Fruit fly (Drosophila melanogaster): ENCODE measurements around the gene Aladin.

The Aladin gene

DNA sequence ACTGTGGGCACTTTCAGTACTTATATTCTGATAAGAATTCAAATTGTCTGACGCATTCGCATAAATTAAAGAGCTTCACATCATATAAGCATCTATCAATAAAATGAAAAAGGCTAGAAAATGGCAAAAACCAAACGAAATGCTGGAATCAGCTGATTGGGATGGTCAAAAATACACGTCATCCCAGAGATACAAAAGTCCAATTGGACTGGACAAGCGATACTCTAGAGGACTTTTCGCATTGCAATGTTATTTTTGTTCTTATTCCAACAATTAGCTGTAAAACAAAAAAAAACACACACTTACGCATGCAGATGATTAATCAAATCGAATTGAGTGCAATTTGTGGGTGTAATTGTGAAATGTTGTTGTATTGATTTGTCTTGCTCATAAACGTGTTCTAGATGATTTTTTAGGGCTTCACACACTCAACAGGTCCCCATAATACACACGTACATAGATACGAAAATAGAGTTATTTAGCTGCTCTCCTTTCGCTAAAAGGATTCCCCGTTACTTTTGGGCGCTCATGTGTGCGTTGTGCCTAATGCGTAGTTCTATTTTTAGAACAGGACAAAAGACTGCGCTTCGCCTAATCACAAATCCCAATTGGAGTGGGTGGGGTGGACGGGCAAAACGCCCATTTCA is 8.9 kb downstream of the Aladin start (continued):
- TF ChIP-seq crol (GFP tag; IDR thresholded peaks at IDR 0.05): no peak

DNA sequence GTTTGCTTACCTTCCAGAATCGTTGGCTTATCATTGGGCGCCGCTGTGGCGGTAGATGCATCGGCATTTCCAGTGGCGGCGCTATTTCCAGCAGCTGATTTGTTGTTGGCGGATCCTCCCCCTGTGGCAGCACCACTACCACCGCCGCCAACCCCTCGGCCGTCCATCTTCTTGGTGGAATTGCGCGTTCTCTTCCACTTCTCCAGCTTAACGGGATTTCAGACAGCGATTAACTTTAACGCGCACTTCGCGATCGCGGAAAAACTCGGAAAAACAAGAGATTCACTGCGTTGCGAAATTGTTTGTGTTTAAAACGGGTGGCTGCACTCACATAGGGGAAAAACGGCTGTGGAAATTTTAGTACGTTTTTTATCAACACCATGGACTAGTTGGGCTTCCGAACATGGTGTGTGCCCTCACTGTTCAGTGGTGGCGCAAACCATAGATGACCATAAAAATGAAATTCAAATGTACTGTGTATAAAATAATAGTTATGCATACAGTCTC is 9.6 kb downstream of the Aladin start, which contains the start of gene c11.1:
Gene c11.1, minus strand, starts transcription at position 335 of the 507 bp plus-strand sequence.
- peak; percentile 73; the same call in 2 of the 3 replicates for TF ChIP-seq CG2199 (GFP tag; IDR thresholded peaks at IDR 0.05)
- TF ChIP-seq Stat92E (GFP tag; optimal IDR thresholded peaks at IDR 0.05): no peak
- TF ChIP-seq H15 (GFP tag; IDR thresholded peaks at IDR 0.05): no peak
- TF ChIP-seq Hey (tag; optimal IDR thresholded peaks at IDR 0.05): no peak
- TF ChIP-seq CG2116 (GFP tag; optimal IDR thresholded peaks at IDR 0.05): peak; percentile 24
- peak; percentile 41 for TF ChIP-seq CG13624 (GFP tag; optimal IDR thresholded peaks at IDR 0.05)
- TF ChIP-seq knrl (GFP tag; IDR thresholded peaks at IDR 0.05; ENCODE audit: partially characterized antibody): peak; percentile 53; the same call in 2 of the 3 replicates
- TF ChIP-seq Gug (GFP tag; IDR thresholded peaks at IDR 0.05): no peak
- peak; percentile 52 for TF ChIP-seq BEAF-32 (GFP tag; optimal IDR thresholded peaks at IDR 0.05)
- no peak for TF ChIP-seq Fer2 (tag; optimal IDR thresholded peaks at IDR 0.05)
- no peak for TF ChIP-seq br (optimal IDR thresholded peaks at IDR 0.05)
- TF ChIP-seq CG8290 (GFP tag; optimal IDR thresholded peaks at IDR 0.05): peak; percentile 50
- TF ChIP-seq CG8290 (tag; optimal IDR thresholded peaks at IDR 0.05): no peak
- TF ChIP-seq az2 (GFP tag; optimal IDR thresholded peaks at IDR 0.05): no peak
- TF ChIP-seq Med (GFP tag): peak; percentile 67
- TF ChIP-seq wor (GFP tag; IDR thresholded peaks at IDR 0.05): no peak
- TF ChIP-seq HLH4C (GFP tag; IDR thresholded peaks at IDR 0.05; ENCODE audit: partially characterized antibody): peak; percentile 43; the same call in 1 of the 3 replicates
- TF ChIP-seq CTCF (GFP tag; optimal IDR thresholded peaks at IDR 0.05): peak; percentile 44
- peak; percentile 73 for TF ChIP-seq CG9797 (GFP tag; optimal IDR thresholded peaks at IDR 0.05)
- TF ChIP-seq CG13287 (GFP tag; IDR thresholded peaks at IDR 0.05; ENCODE audit: partially characterized antibody): peak; percentile 47; the same call in 1 of the 2 replicates
- no peak for TF ChIP-seq CG7963 (GFP tag; IDR thresholded peaks at IDR 0.05; ENCODE audit: partially characterized antibody)
- TF ChIP-seq CG6272 (GFP tag; IDR thresholded peaks at IDR 0.05): no peak
- TF ChIP-seq Neu2 (GFP tag; optimal IDR thresholded peaks at IDR 0.05; ENCODE audit: borderline replicate concordance): no peak
- peak; percentile 39; the same call in 1 of the 3 replicates for TF ChIP-seq dysf (GFP tag; IDR thresholded peaks at IDR 0.05)
- TF ChIP-seq PHDP (tag; optimal IDR thresholded peaks at IDR 0.05): no peak
- peak; percentile 41; the same call in 1 of the 4 replicates for TF ChIP-seq Dll (GFP tag; IDR thresholded peaks at IDR 0.05; ENCODE audit: partially characterized antibody)
- no peak for TF ChIP-seq z (GFP tag; IDR thresholded peaks at IDR 0.05)
- 0 out of 2 replicates have a peak, but pooled peaks have one; percentile 40 for TF ChIP-seq bbx (GFP tag; IDR thresholded peaks at IDR 0.05; ENCODE audit: partially characterized antibody)
- peak; percentile 66 for TF ChIP-seq Dp (GFP tag; optimal IDR thresholded peaks at IDR 0.05)
- peak; percentile 72; the same call in 2 of the 4 replicates for TF ChIP-seq chinmo (GFP tag; IDR thresholded peaks at IDR 0.05; ENCODE audit: partially characterized antibody)
- TF ChIP-seq Ets97D (GFP tag; optimal IDR thresholded peaks at IDR 0.05): peak; percentile 44
- TF ChIP-seq Aef1 (GFP tag; IDR thresholded peaks at IDR 0.05): peak; percentile 35; the same call in 1 of the 3 replicates
- no peak for TF ChIP-seq Lpt (GFP tag; optimal IDR thresholded peaks at IDR 0.05)
- TF ChIP-seq CG3281 (GFP tag; optimal IDR thresholded peaks at IDR 0.05): no peak
- TF ChIP-seq nom (GFP tag; optimal IDR thresholded peaks at IDR 0.05): peak; percentile 28
- peak; percentile 47; the same call in 1 of the 2 replicates for TF ChIP-seq CG3847 (GFP tag; IDR thresholded peaks at IDR 0.05)
- TF ChIP-seq Fer1 (GFP tag; optimal IDR thresholded peaks at IDR 0.05): peak; percentile 16
- TF ChIP-seq Elba2 (GFP tag; optimal IDR thresholded peaks at IDR 0.05): no peak
- peak; percentile 31 for TF ChIP-seq chn (GFP tag; optimal IDR thresholded peaks at IDR 0.05)
- TF ChIP-seq ci (GFP tag; IDR thresholded peaks at IDR 0.05): peak; percentile 34; the same call in 1 of the 3 replicates
- TF ChIP-seq MESR4 (GFP tag; optimal IDR thresholded peaks at IDR 0.05): peak; percentile 73
- peak; percentile 19 for TF ChIP-seq phol (tag; optimal IDR thresholded peaks at IDR 0.05)
- no peak for TF ChIP-seq NC2β (GFP tag; optimal IDR thresholded peaks at IDR 0.05)
- no peak for TF ChIP-seq CG15696 (tag; optimal IDR thresholded peaks at IDR 0.05)
- no peak for TF ChIP-seq MTF-1 (GFP tag; optimal IDR thresholded peaks at IDR 0.05; ENCODE audit: borderline replicate concordance)
- no peak for TF ChIP-seq caup (GFP tag; optimal IDR thresholded peaks at IDR 0.05; ENCODE audit: severe bottlenecking)
